Fruit fly (Drosophila melanogaster) whole organism, embryonic: ENCODE measurements around the gene RpS9.

Experiments
- CG10274 ChIP-seq: fragments of 200-800 bp; sonication (Bioruptor generic); optimal IDR thresholded peaks from 3 replicates; lab custom pipeline; 2017; ENCODE audit warnings: missing biosample characterization, mild to moderate bottlenecking, missing genetic modification characterization
- CG10979 ChIP-seq: fragments of 200-800 bp; sonication (Bioruptor generic); optimal IDR thresholded peaks from 2 replicates; lab custom pipeline; 2018; ENCODE audit warnings: missing biosample characterization, mild to moderate bottlenecking, missing genetic modification characterization, moderate library complexity
- CG12391 ChIP-seq: fragments of 200-800 bp; sonication (Bioruptor generic); optimal IDR thresholded peaks from 3 replicates; lab custom pipeline; 2018; ENCODE audit warnings: missing biosample characterization, mild to moderate bottlenecking, missing genetic modification characterization, moderate library complexity
- CG12659 ChIP-seq: fragments of 200-800 bp; sonication (Bioruptor generic); optimal IDR thresholded peaks from 3 replicates; lab custom pipeline; 2017; ENCODE audit warnings: mild to moderate bottlenecking, missing biosample characterization, missing genetic modification reagents, missing genetic modification characterization
- CG13123 ChIP-seq: fragments of 200-800 bp; sonication (Bioruptor generic); optimal IDR thresholded peaks from 2 replicates; lab custom pipeline; 2016; ENCODE audit warnings: missing biosample characterization, missing genetic modification characterization
- CG15269 ChIP-seq: fragments of 200-800 bp; sonication (Bioruptor generic); optimal IDR thresholded peaks from 2 replicates; lab custom pipeline; 2018; ENCODE audit warnings: missing biosample characterization, mild to moderate bottlenecking, missing genetic modification characterization, moderate library complexity
- CG15514 ChIP-seq: fragments of 200-800 bp; sonication (Bioruptor generic); optimal IDR thresholded peaks from 3 replicates; lab custom pipeline; 2017; ENCODE audit warnings: missing biosample characterization, missing genetic modification characterization, mild to moderate bottlenecking, moderate library complexity, missing genetic modification reagents
- CG15601 ChIP-seq: fragments of 200-800 bp; sonication (Bioruptor generic); optimal IDR thresholded peaks from 3 replicates; lab custom pipeline; 2019; ENCODE audit warnings: missing biosample characterization, mild to moderate bottlenecking, missing genetic modification characterization, moderate library complexity
- CG15696 ChIP-seq: fragments of 200-800 bp; sonication (Bioruptor generic); optimal IDR thresholded peaks from 2 replicates; lab custom pipeline; 2019; ENCODE audit warnings: missing biosample characterization, mild to moderate bottlenecking, missing genetic modification characterization, moderate library complexity
- CG16863 ChIP-seq: fragments of 200-800 bp; sonication (Bioruptor generic); optimal IDR thresholded peaks from 3 replicates; lab custom pipeline; 2016; ENCODE audit warnings: missing biosample characterization, missing genetic modification characterization
- CG17328 ChIP-seq: fragments of 200-800 bp; sonication (Bioruptor generic); IDR thresholded peaks from 2 replicates; pipeline ENCODE4 v1.3.6; 2022; ENCODE audit warnings: missing biosample characterization, missing genetic modification characterization
- CG17361 ChIP-seq: fragments of 200-800 bp; sonication (Bioruptor generic); IDR thresholded peaks from 3 replicates; pipeline ENCODE4 v1.3.6; 2022; ENCODE audit warnings: missing biosample characterization, missing genetic modification characterization
- CG2199 ChIP-seq: fragments of 200-800 bp; sonication (Bioruptor generic); IDR thresholded peaks from 3 replicates; pipeline ENCODE4 v1.3.6; 2022; ENCODE audit warnings: missing biosample characterization, missing genetic modification characterization
- CG30403 ChIP-seq: fragments of 200-800 bp; sonication (Bioruptor generic); optimal IDR thresholded peaks from 3 replicates; lab custom pipeline; 2016; ENCODE audit warnings: missing biosample characterization, missing genetic modification characterization
- CG3065 ChIP-seq: fragments of 200-800 bp; sonication (Bioruptor generic); optimal IDR thresholded peaks from 2 replicates; lab custom pipeline; 2016; ENCODE audit warnings: missing biosample characterization, missing genetic modification characterization
- CG4820 ChIP-seq: fragments of 200-800 bp; sonication (Bioruptor generic); optimal IDR thresholded peaks from 3 replicates; lab custom pipeline; 2016; ENCODE audit warnings: missing biosample characterization, missing genetic modification characterization
- CG7963 ChIP-seq: fragments of 200-800 bp; sonication (Bioruptor generic); IDR thresholded peaks from 3 replicates; pipeline ENCODE4 v1.3.6; 2022; ENCODE audit warnings: missing biosample characterization, missing genetic modification characterization; ENCODE audit not compliant: partially characterized antibody
- Dref ChIP-seq: fragments of 200-800 bp; sonication (Bioruptor generic); IDR thresholded peaks from 2 replicates; pipeline ENCODE4 v1.3.6; 2022; ENCODE audit warnings: missing biosample characterization, missing genetic modification characterization
- Elba2 ChIP-seq: fragments of 200-800 bp; sonication (Bioruptor generic); optimal IDR thresholded peaks from 3 replicates; lab custom pipeline; 2016; ENCODE audit warnings: missing biosample characterization, missing genetic modification characterization
- HLH54F ChIP-seq: fragments of 200-800 bp; sonication (Bioruptor generic); optimal IDR thresholded peaks from 3 replicates; lab custom pipeline; 2016; ENCODE audit warnings: missing biosample characterization, missing genetic modification characterization
- Hr78 ChIP-seq, 2 experiments: fragments of 200-800 bp in 1 of 2; fragments of >200 bp in 1 of 2; sonication (Bioruptor generic) in 1 of 2; optimal IDR thresholded peaks; 2 replicates each; lab custom pipeline; 2017 to 2019; ENCODE audit warnings: missing biosample characterization in 2 of 2, missing genetic modification characterization in 2 of 2, mild to moderate bottlenecking in 1 of 2, moderate library complexity in 1 of 2
- Lim3 ChIP-seq: fragments of 200-800 bp; sonication (Bioruptor generic); IDR thresholded peaks from 2 replicates; pipeline ENCODE4 v1.3.6; 2022; ENCODE audit warnings: missing biosample characterization, missing genetic modification characterization
- MBD-R2 ChIP-seq: fragments of 200-800 bp; sonication (Bioruptor generic); IDR thresholded peaks from 2 replicates; pipeline ENCODE4 v1.3.6; 2022; ENCODE audit warnings: missing biosample characterization, missing genetic modification characterization
- Stat92E ChIP-seq, 3 experiments: fragments of >200 bp in 2 of 3; fragments of 200-800 bp in 1 of 3; sonication (Bioruptor generic) in 1 of 3; optimal IDR thresholded peaks; 2 replicates each; lab custom pipeline; 2017 to 2019; ENCODE audit warnings: missing biosample characterization in 3 of 3, missing genetic modification characterization in 3 of 3, mild to moderate bottlenecking in 1 of 3, moderate library complexity in 1 of 3
- Xbp1 ChIP-seq: fragments of 200-800 bp; sonication (Bioruptor generic); optimal IDR thresholded peaks from 3 replicates; lab custom pipeline; 2016; ENCODE audit warnings: missing biosample characterization, mild to moderate bottlenecking, missing genetic modification characterization
- gsb ChIP-seq: fragments of 200-800 bp; sonication (Bioruptor generic); IDR thresholded peaks from 2 replicates; pipeline ENCODE4 v1.3.6; 2022; ENCODE audit warnings: missing biosample characterization, missing genetic modification characterization
- inv ChIP-seq: fragments of 200-800 bp; sonication (Bioruptor generic); IDR thresholded peaks from 2 replicates; pipeline ENCODE4 v1.3.6; 2022; ENCODE audit warnings: missing biosample characterization, missing genetic modification characterization; ENCODE audit not compliant: partially characterized antibody
- lov ChIP-seq, 2 experiments: fragments of 200-800 bp in 1 of 2; fragments of >200 bp in 1 of 2; sonication (Bioruptor generic) in 1 of 2; IDR thresholded peaks in 1 of 2; optimal IDR thresholded peaks in 1 of 2; 2 replicates in 1 of 2; 3 replicates in 1 of 2; pipeline versions ENCODE4 v1.3.6 to Lab custom; 2017 to 2022; ENCODE audit warnings: missing biosample characterization in 1 of 2, missing genetic modification characterization in 1 of 2
- mam ChIP-seq: fragments of 200-800 bp; sonication (Bioruptor generic); optimal IDR thresholded peaks from 3 replicates; lab custom pipeline; 2016; ENCODE audit warnings: missing biosample characterization, missing genetic modification characterization
- nmo ChIP-seq: fragments of 200-800 bp; sonication (Bioruptor generic); optimal IDR thresholded peaks from 2 replicates; lab custom pipeline; 2018; ENCODE audit warnings: missing biosample characterization, mild to moderate bottlenecking, missing genetic modification characterization, moderate library complexity
- phol ChIP-seq: fragments of 200-800 bp; sonication (Bioruptor generic); optimal IDR thresholded peaks from 3 replicates; lab custom pipeline; 2018; ENCODE audit warnings: missing biosample characterization, mild to moderate bottlenecking, missing genetic modification characterization, moderate library complexity
- pros ChIP-seq: fragments of 200-800 bp; sonication (Bioruptor generic); optimal IDR thresholded peaks from 3 replicates; lab custom pipeline; 2019; ENCODE audit warnings: missing biosample characterization, mild to moderate bottlenecking, missing genetic modification characterization, moderate library complexity
- sima ChIP-seq: fragments of 200-800 bp; sonication (Bioruptor generic); optimal IDR thresholded peaks from 2 replicates; lab custom pipeline; 2016; ENCODE audit warnings: missing biosample characterization, missing genetic modification characterization
- sug ChIP-seq: fragments of 200-800 bp; optimal IDR thresholded peaks from 2 replicates; lab custom pipeline; 2019; ENCODE audit warnings: missing biosample characterization, mild to moderate bottlenecking, missing genetic modification characterization, moderate library complexity
- tll ChIP-seq, 2 experiments: fragments of 200-800 bp in 1 of 2; fragments of >200 bp in 1 of 2; sonication (Bioruptor generic) in 1 of 2; optimal IDR thresholded peaks; 2 replicates each; lab custom pipeline; 2017 to 2019; ENCODE audit warnings: missing biosample characterization in 2 of 2, missing genetic modification characterization in 2 of 2, mild to moderate bottlenecking in 1 of 2, moderate library complexity in 1 of 2
- tna ChIP-seq: fragments of 200-800 bp; sonication (Bioruptor generic); IDR thresholded peaks from 2 replicates; pipeline ENCODE4 v1.3.6; 2022; ENCODE audit warnings: missing biosample characterization, missing genetic modification characterization; ENCODE audit not compliant: partially characterized antibody
- twi ChIP-seq: fragments of 200-800 bp; optimal IDR thresholded peaks from 2 replicates; lab custom pipeline; 2019; ENCODE audit warnings: missing biosample characterization, mild to moderate bottlenecking, missing genetic modification characterization, moderate library complexity
- tx ChIP-seq: fragments of 200-800 bp; sonication (Bioruptor generic); optimal IDR thresholded peaks from 2 replicates; lab custom pipeline; 2016; ENCODE audit warnings: missing biosample characterization, missing genetic modification characterization
- vnd ChIP-seq: fragments of 200-800 bp; sonication (Bioruptor generic); IDR thresholded peaks from 3 replicates; pipeline ENCODE4 v1.3.6; 2022; ENCODE audit warnings: missing biosample characterization, missing genetic modification characterization; ENCODE audit not compliant: partially characterized antibody
- wor ChIP-seq: fragments of 200-800 bp; sonication (Bioruptor generic); IDR thresholded peaks from 2 replicates; pipeline ENCODE4 v1.3.6; 2022; ENCODE audit warnings: missing biosample characterization, missing genetic modification characterization
- zfh1 ChIP-seq: fragments of 200-800 bp; sonication (Bioruptor generic); IDR thresholded peaks from 3 replicates; pipeline ENCODE4 v1.3.6; 2022; ENCODE audit warnings: missing biosample characterization, missing genetic modification characterization

RpS9 gene

DNA sequence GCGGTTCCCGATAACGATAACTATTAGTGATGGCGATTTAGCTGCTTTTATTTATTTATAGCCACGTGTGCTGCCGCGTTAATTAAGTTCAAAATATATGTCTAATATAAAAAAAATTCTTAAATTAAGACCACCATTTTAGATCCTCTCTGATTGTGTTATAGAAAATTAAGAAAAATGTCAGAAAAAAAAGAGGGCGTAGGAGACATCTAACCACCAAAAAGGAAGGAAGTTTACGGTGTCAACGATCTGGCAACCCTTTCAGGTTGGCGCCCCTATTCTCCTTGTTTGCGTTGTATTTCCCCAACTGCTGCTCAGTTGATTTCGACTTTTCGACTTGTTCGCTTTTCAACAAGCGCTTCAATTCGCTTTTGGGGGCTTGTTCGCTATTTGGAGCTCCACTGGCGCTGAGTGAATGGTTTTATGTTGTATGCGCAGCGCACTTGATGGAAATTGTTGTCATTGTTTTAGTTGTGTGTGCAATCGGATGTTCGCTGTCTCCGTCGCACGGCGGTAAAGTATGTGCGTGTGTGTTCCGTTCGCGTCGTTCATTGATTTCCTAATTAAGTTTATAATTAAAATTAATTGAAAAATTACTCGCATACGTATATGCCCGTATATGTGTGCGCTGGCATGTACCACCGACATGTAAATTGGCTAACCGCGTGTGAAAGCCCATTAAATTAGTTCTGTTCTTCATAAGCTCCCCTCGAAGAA lies 50.4 kb downstream of the RpS9 start, which contains the start of the genes CG3434 and CG44838 (continued):
- TF ChIP-seq sima (GFP tag; lab: Kevin White, UChicago) (peak; percentile 29), HLH54F (GFP tag; lab: Kevin White, UChicago) (peak; percentile 69), pros (GFP tag; lab: Kevin White, UChicago) (peak; percentile 17), tll (GFP tag; optimal IDR thresholded peaks at IDR 0.05; lab: Kevin White, UChicago) (peak in 1 of 2 experiments; percentile 60), phol (tag; lab: Kevin White, UChicago) (peak; percentile 96), zfh1 (peak; percentile 68; the same call in 2 of the 3 replicates), Lim3 (GFP tag; lab: Robert Waterston, UW) (no peak), CG7963 (GFP tag; lab: Robert Waterston, UW) (no peak), CG17328 (GFP tag; lab: Robert Waterston, UW) (peak; percentile 74), CG13123 (peak; percentile 74), CG12659 (peak; percentile 90), Xbp1 (peak; percentile 88), CG15514 (GFP tag; lab: Kevin White, UChicago) (peak; percentile 90), CG17361 (GFP tag; lab: Robert Waterston, UW) (peak; percentile 86), lov (optimal IDR thresholded peaks at IDR 0.05; lab: Kevin White, UChicago) (no peak), lov (GFP tag; IDR thresholded peaks at IDR 0.05; lab: Robert Waterston, UW) (0 out of 3 replicates have a peak, but pooled peaks have one; percentile 35), Stat92E (GFP tag; optimal IDR thresholded peaks at IDR 0.05; lab: Kevin White, UChicago) (peak in 1 of 3 experiments; percentile 54), CG16863 (peak; percentile 71), nmo (peak; percentile 87), CG4820 (peak; percentile 74), CG30403 (GFP tag; lab: Kevin White, UChicago) (peak; percentile 88), MBD-R2 (GFP tag; lab: Robert Waterston, UW) (peak; percentile 74), Hr78 (GFP tag; optimal IDR thresholded peaks at IDR 0.05; lab: Kevin White, UChicago) (peak in 1 of 2 experiments; percentile 7), CG3065 (GFP tag; lab: Kevin White, UChicago) (peak; percentile 51), Dref (peak; percentile 66), CG10274 (GFP tag; lab: Kevin White, UChicago) (peak; percentile 45), vnd (GFP tag; lab: Robert Waterston, UW) (no peak), CG15269 (tag; lab: Kevin White, UChicago) (peak; percentile 85), tna (GFP tag; lab: Robert Waterston, UW) (no peak), tx (GFP tag; lab: Kevin White, UChicago) (peak; percentile 62), CG2199 (GFP tag; lab: Robert Waterston, UW) (peak; percentile 76), CG15696 (peak; percentile 84), gsb (GFP tag; lab: Robert Waterston, UW) (no peak), Elba2 (GFP tag; lab: Kevin White, UChicago) (peak; percentile 67), wor (GFP tag; lab: Robert Waterston, UW) (peak; percentile 61), CG10979 (tag; lab: Kevin White, UChicago) (peak; percentile 73), CG15601 (tag; lab: Kevin White, UChicago) (peak; percentile 98), twi (tag; lab: Kevin White, UChicago) (peak; percentile 61), inv (GFP tag; lab: Robert Waterston, UW) (no peak), sug (tag; lab: Kevin White, UChicago) (peak; percentile 86), CG12391 (tag; lab: Kevin White, UChicago) (peak; percentile 90), mam (GFP tag; lab: Kevin White, UChicago) (peak; percentile 76)
